Worm (Caenorhabditis elegans) whole organism, young adult: ENCODE measurements around the gene F07A11.4.
A peak's percentile ranks its signal among the peaks of the same experiment; 100 is the strongest.

Experiments used
- B0035.1 ChIP-seq: sonication (generic microtip); optimal IDR thresholded peaks from 2 replicates; lab custom pipeline; 2016; ENCODE audit warnings: missing genetic modification characterization, mild to moderate bottlenecking, missing compliant biosample characterization, missing genotype, missing genetic modification reagents
- C17E4.6 ChIP-seq: fragments of 200-800 bp; sonication (Bioruptor generic); IDR thresholded peaks from 2 replicates; pipeline ENCODE4 v1.3.6; 2022; ENCODE audit warnings: missing genetic modification reagents, missing genetic modification characterization, missing compliant biosample characterization
- F22D6.2 ChIP-seq: sonication (generic microtip); optimal IDR thresholded peaks from 2 replicates; lab custom pipeline; 2016; ENCODE audit warnings: mild to moderate bottlenecking, missing genetic modification characterization, missing compliant biosample characterization
- F49E8.2 ChIP-seq: sonication (generic microtip); optimal IDR thresholded peaks from 3 replicates; lab custom pipeline; 2017; ENCODE audit warnings: missing genetic modification characterization, mild to moderate bottlenecking, missing compliant biosample characterization, antibody characterized with exemption, moderate library complexity; ENCODE audit not compliant: insufficient read depth
- F57A8.1 ChIP-seq: fragments of 200-800 bp; sonication (Bioruptor generic); optimal IDR thresholded peaks from 2 replicates; lab custom pipeline; 2018; ENCODE audit warnings: mild to moderate bottlenecking, missing genetic modification characterization, moderate library complexity, missing compliant biosample characterization
- K11D2.4 ChIP-seq: fragments of 200-800 bp; sonication (Bioruptor generic); IDR thresholded peaks from 2 replicates; pipeline ENCODE4 v1.3.6; 2022; ENCODE audit warnings: missing genetic modification reagents, missing genetic modification characterization, missing compliant biosample characterization
- Y56A3A.18 ChIP-seq: fragments of 200-800 bp; sonication (Bioruptor generic); IDR thresholded peaks from 2 replicates; pipeline ENCODE4 v1.3.6; 2022; ENCODE audit warnings: missing genetic modification reagents, missing genetic modification characterization, missing compliant biosample characterization
- Y67H2A.10 ChIP-seq: fragments of 200-800 bp; sonication (Bioruptor generic); conservative IDR thresholded peaks from 2 replicates; pipeline ENCODE4 v1.3.6; 2022; ENCODE audit warnings: missing genetic modification reagents, missing genetic modification characterization, missing compliant biosample characterization
- bed-2 ChIP-seq: fragments of 200-800 bp; sonication (Bioruptor generic); IDR thresholded peaks from 2 replicates; pipeline ENCODE4 v1.3.6; 2022; ENCODE audit warnings: missing genetic modification reagents, missing genetic modification characterization, missing compliant biosample characterization
- ceh-79 ChIP-seq: sonication (generic microtip); optimal IDR thresholded peaks from 2 replicates; lab custom pipeline; 2017; ENCODE audit warnings: mild to moderate bottlenecking, missing genetic modification characterization, missing compliant biosample characterization
- egrh-3 ChIP-seq: fragments of 200-800 bp; sonication (Bioruptor generic); IDR thresholded peaks from 2 replicates; pipeline ENCODE4 v1.3.6; 2022; ENCODE audit warnings: missing genetic modification reagents, missing genetic modification characterization, missing compliant biosample characterization
- hmg-1.2 ChIP-seq: fragments of 200-800 bp; sonication (Bioruptor generic); IDR thresholded peaks from 2 replicates; pipeline ENCODE4 v1.3.6; 2022; ENCODE audit warnings: missing genetic modification reagents, missing genetic modification characterization, missing compliant biosample characterization
- let-526 ChIP-seq: fragments of 200-800 bp; sonication (Bioruptor generic); IDR thresholded peaks from 2 replicates; pipeline ENCODE4 v1.3.6; 2022; ENCODE audit warnings: missing genetic modification reagents, missing genetic modification characterization, missing compliant biosample characterization
- madf-3 ChIP-seq: fragments of 200-800 bp; sonication (Bioruptor generic); IDR thresholded peaks from 2 replicates; pipeline ENCODE4 v1.3.6; 2022; ENCODE audit warnings: missing genetic modification reagents, missing genetic modification characterization, missing compliant biosample characterization
- madf-8 ChIP-seq: fragments of 200-800 bp; sonication (Bioruptor generic); conservative IDR thresholded peaks from 2 replicates; pipeline ENCODE4 v1.3.6; 2022; ENCODE audit warnings: missing genetic modification reagents, missing genetic modification characterization, missing compliant biosample characterization
- mcd-1 ChIP-seq: fragments of 200-800 bp; sonication (Bioruptor generic); IDR thresholded peaks from 2 replicates; pipeline ENCODE4 v1.3.6; 2022; ENCODE audit warnings: missing genetic modification reagents, missing genetic modification characterization, missing compliant biosample characterization
- mes-4 ChIP-seq: sonication (generic microtip); optimal IDR thresholded peaks from 2 replicates; lab custom pipeline; 2016; ENCODE audit warnings: missing genotype, missing genetic modification characterization, missing compliant biosample characterization
- nfyb-1 ChIP-seq: fragments of 200-800 bp; sonication (Bioruptor generic); IDR thresholded peaks from 2 replicates; pipeline ENCODE4 v1.3.6; 2022; ENCODE audit warnings: missing genetic modification reagents, missing genetic modification characterization, missing compliant biosample characterization
- nhr-80 ChIP-seq: sonication (generic microtip); optimal IDR thresholded peaks from 2 replicates; lab custom pipeline; 2016; ENCODE audit warnings: missing genetic modification characterization, missing compliant biosample characterization
- pbrm-1 ChIP-seq: fragments of 200-800 bp; sonication (Bioruptor generic); IDR thresholded peaks from 2 replicates; pipeline ENCODE4 v1.3.6; 2022; ENCODE audit warnings: missing genetic modification reagents, missing genetic modification characterization, missing compliant biosample characterization
- snpc-1.1 ChIP-seq: sonication (generic microtip); optimal IDR thresholded peaks from 2 replicates; lab custom pipeline; 2017; ENCODE audit warnings: missing genetic modification characterization, mild to moderate bottlenecking, missing compliant biosample characterization, antibody characterized with exemption, moderate library complexity, missing genotype, missing genetic modification reagents; ENCODE audit not compliant: insufficient read depth
- tbp1 ChIP-seq: fragments of 200-800 bp; sonication (Bioruptor generic); optimal IDR thresholded peaks from 2 replicates; lab custom pipeline; 2018; ENCODE audit warnings: mild to moderate bottlenecking, missing genetic modification characterization, missing compliant biosample characterization
- unc-130 ChIP-seq: sonication (generic microtip); optimal IDR thresholded peaks from 2 replicates; lab custom pipeline; 2016; ENCODE audit warnings: missing genetic modification reagents, missing genetic modification characterization, missing compliant biosample characterization
- zfh-2 ChIP-seq: fragments of 200-800 bp; sonication (Bioruptor generic); conservative IDR thresholded peaks from 2 replicates; pipeline ENCODE4 v1.3.6; 2022; ENCODE audit warnings: missing genetic modification reagents, missing genetic modification characterization, missing compliant biosample characterization
- ztf-18 ChIP-seq: sonication (generic microtip); optimal IDR thresholded peaks from 2 replicates; lab custom pipeline; 2016; ENCODE audit warnings: missing genotype, mild to moderate bottlenecking, missing genetic modification characterization, missing compliant biosample characterization

F07A11.4 gene

ce11 chrII:11619895-11620439 is 19.2 kb downstream of the F07A11.4 start (continued):
- TF ChIP-seq tbp1 (GFP tag; lab: Kevin White, UChicago) (peak; percentile 39), egrh-3 (GFP tag; lab: Robert Waterston, UW) (peak; percentile 92), bed-2 (GFP tag; lab: Robert Waterston, UW) (0 out of 2 replicates have a peak, but pooled peaks have one; percentile 53), ceh-79 (tag; lab: Kevin White, UChicago) (no peak), ztf-18 (tag; lab: Kevin White, UChicago) (peak; percentile 55), C17E4.6 (GFP tag; lab: Robert Waterston, UW) (no peak), mcd-1 (GFP tag; lab: Robert Waterston, UW) (peak; percentile 73), madf-8 (no peak)

- TF ChIP-seq snpc-1.1 (tag; lab: Kevin White, UChicago) (no peak), F22D6.2 (tag; lab: Kevin White, UChicago) (no peak), let-526 (GFP tag; lab: Robert Waterston, UW) (0 out of 2 replicates have a peak, but pooled peaks have one; percentile 43)
These were observed 19.9 kb downstream of the F07A11.4 start for ce11 chrII:11620630-11621246.

- 0 out of 2 replicates have a peak, but pooled peaks have one; percentile 6 for TF ChIP-seq zfh-2 (GFP tag; lab: Robert Waterston, UW)
- TF ChIP-seq let-526 (GFP tag; lab: Robert Waterston, UW): no peak
- TF ChIP-seq hmg-1.2 (GFP tag; lab: Robert Waterston, UW): 0 out of 2 replicates have a peak, but pooled peaks have one; percentile 13
- TF ChIP-seq unc-130: no peak
- no peak for TF ChIP-seq Y67H2A.10 (GFP tag; lab: Robert Waterston, UW)
- TF ChIP-seq madf-3 (GFP tag; lab: Robert Waterston, UW): 0 out of 2 replicates have a peak, but pooled peaks have one; percentile 40
- TF ChIP-seq ztf-18 (tag; lab: Kevin White, UChicago): no peak
These were observed 20.8 kb downstream of the F07A11.4 start for ce11 chrII:11621576-11621975.

ce11 chrII:11622605-11623004 is 21.8 kb downstream of the F07A11.4 start:
- TF ChIP-seq pbrm-1 (GFP tag; lab: Robert Waterston, UW) (0 out of 2 replicates have a peak, but pooled peaks have one; percentile 15), Y56A3A.18 (GFP tag; lab: Robert Waterston, UW) (no peak), K11D2.4 (0 out of 2 replicates have a peak, but pooled peaks have one; percentile 18), B0035.1 (tag; lab: Kevin White, UChicago) (no peak)

- no peak for TF ChIP-seq egrh-3 (GFP tag; lab: Robert Waterston, UW)
- no peak for TF ChIP-seq F49E8.2
- no peak for TF ChIP-seq nhr-80 (tag; lab: Kevin White, UChicago)
- no peak for TF ChIP-seq F57A8.1 (GFP tag; lab: Kevin White, UChicago)
- TF ChIP-seq snpc-1.1 (tag; lab: Kevin White, UChicago): no peak
- TF ChIP-seq Y67H2A.10 (GFP tag; lab: Robert Waterston, UW): no peak
- TF ChIP-seq B0035.1 (tag; lab: Kevin White, UChicago): no peak
These were observed 27.1 kb downstream of the F07A11.4 start for ce11 chrII:11627904-11628303.

ce11 chrII:11629957-11630356 is 29.1 kb downstream of the F07A11.4 start:
- TF ChIP-seq hmg-1.2 (GFP tag; lab: Robert Waterston, UW): peak; percentile 44; the same call in 1 of the 2 replicates
- 0 out of 2 replicates have a peak, but pooled peaks have one; percentile 19 for TF ChIP-seq nfyb-1
- no peak for TF ChIP-seq mes-4 (tag; lab: Kevin White, UChicago)
